Worm (Caenorhabditis elegans) whole organism, mixed stage, embryonic: ENCODE results near the gene F44G4.3.

Experiments
- M03D4.4 ChIP-seq: sonication (generic microtip); optimal IDR thresholded peaks from 2 replicates; lab custom pipeline; 2017; ENCODE audit warnings: mild to moderate bottlenecking, missing genetic modification characterization, missing compliant biosample characterization
- blmp-1 ChIP-seq: fragments of 150-350 bp; optimal IDR thresholded peaks from 2 replicates; lab custom pipeline; 2014; ENCODE audit warnings: missing biosample characterization, missing genetic modification characterization
- elt-3 ChIP-seq: fragments of 150-350 bp; optimal IDR thresholded peaks from 2 replicates; lab custom pipeline; 2014; ENCODE audit warnings: missing biosample characterization, missing genetic modification characterization
- hlh-1 ChIP-seq: fragments of 150-350 bp; optimal IDR thresholded peaks from 2 replicates; lab custom pipeline; 2014; ENCODE audit warnings: missing biosample characterization, missing genetic modification reagents, missing genetic modification characterization
- mab-5 ChIP-seq: fragments of 150-350 bp; optimal IDR thresholded peaks from 2 replicates; lab custom pipeline; 2014; ENCODE audit warnings: missing biosample characterization, missing genetic modification characterization
- mls-2 ChIP-seq: sonication (generic microtip); optimal IDR thresholded peaks from 2 replicates; lab custom pipeline; 2016; ENCODE audit warnings: mild to moderate bottlenecking, missing genetic modification characterization, moderate library complexity, missing compliant biosample characterization
- nhr-237 ChIP-seq: fragments of 150-350 bp; optimal IDR thresholded peaks from 2 replicates; lab custom pipeline; 2014; ENCODE audit warnings: missing biosample characterization, missing genetic modification characterization
- sem-2 ChIP-seq: fragments of 200-800 bp; sonication (Bioruptor generic); optimal IDR thresholded peaks from 2 replicates; lab custom pipeline; 2018; ENCODE audit warnings: mild to moderate bottlenecking, missing genetic modification characterization, missing compliant biosample characterization
- snpc-4 ChIP-seq: fragments of 150-350 bp; optimal IDR thresholded peaks from 2 replicates; lab custom pipeline; 2014; ENCODE audit warnings: missing biosample characterization, missing genetic modification characterization
- tbx-8 ChIP-seq: fragments of 200-800 bp; sonication (Bioruptor generic); optimal IDR thresholded peaks from 2 replicates; lab custom pipeline; 2018; ENCODE audit warnings: mild to moderate bottlenecking, missing genetic modification characterization, moderate library complexity, missing compliant biosample characterization
- unc-62 ChIP-seq: fragments of 150-350 bp; optimal IDR thresholded peaks from 2 replicates; lab custom pipeline; 2014; ENCODE audit warnings: missing biosample characterization, missing genetic modification reagents, missing genetic modification characterization
- zip-8 ChIP-seq: fragments of 150-350 bp; optimal IDR thresholded peaks from 2 replicates; lab custom pipeline; 2014; ENCODE audit warnings: missing biosample characterization, missing genetic modification characterization
- ztf-11 ChIP-seq: fragments of 150-350 bp; optimal IDR thresholded peaks from 2 replicates; lab custom pipeline; 2014; ENCODE audit warnings: missing biosample characterization, missing genetic modification characterization

ce11 chrII:8994336-8994735 lies 3.1 kb downstream of the F44G4.3 start, which contains the start of gene F44G4.1:
- no peak for TF ChIP-seq M03D4.4 (tag; lab: Kevin White, UChicago)
- no peak for TF ChIP-seq ztf-11
- no peak for TF ChIP-seq unc-62 (GFP tag; lab: Kevin White, UChicago)
- TF ChIP-seq tbx-8 (GFP tag; lab: Kevin White, UChicago) = no peak
- TF ChIP-seq mls-2 (tag; lab: Kevin White, UChicago) = no peak
- no peak for TF ChIP-seq blmp-1 (tag; lab: Kevin White, UChicago)
- no peak for TF ChIP-seq nhr-237
- TF ChIP-seq sem-2 (GFP tag; lab: Kevin White, UChicago) = no peak
- TF ChIP-seq snpc-4 (tag; lab: Kevin White, UChicago) = no peak
- TF ChIP-seq elt-3 (tag; lab: Kevin White, UChicago) = no peak
- TF ChIP-seq hlh-1 (tag; lab: Kevin White, UChicago) = no peak
- TF ChIP-seq zip-8 (tag; lab: Kevin White, UChicago) = no peak
- TF ChIP-seq mab-5 (tag; lab: Kevin White, UChicago) = no peak
